Worm (Caenorhabditis elegans): Measurements from ENCODE around the gene col-38.

ce11 chrII:8551100-8551499, 17.8 kb downstream of the col-38 start:
- TF ChIP-seq nhr-76 (tag; optimal IDR thresholded peaks at IDR 0.05) (no peak), blmp-1 (tag; optimal IDR thresholded peaks at IDR 0.05) (no peak)

Measured in whole organism, mixed stage, embryonic.